Fruit fly (Drosophila melanogaster): Measurements from ENCODE around the gene CG1750.
A peak's percentile ranks its signal among the peaks of the same experiment; 100 is the strongest.

The CG1750 gene

dm6 chr3R:31254808-31255207, at the start of gene CG1750, which contains the start of gene spn-F (continued):
- TF ChIP-seq unpg (GFP tag; optimal IDR thresholded peaks at IDR 0.05) (no peak), CG43689 (GFP tag; IDR thresholded peaks at IDR 0.05) (no peak), E2f2 (GFP tag; IDR thresholded peaks at IDR 0.05) (no peak), z (GFP tag; IDR thresholded peaks at IDR 0.05) (no peak), Med (GFP tag) (peak; percentile 58), knrl (GFP tag; IDR thresholded peaks at IDR 0.05; ENCODE audit: partially characterized antibody) (peak; percentile 71; the same call in 2 of the 3 replicates), MTF-1 (GFP tag; optimal IDR thresholded peaks at IDR 0.05; ENCODE audit: borderline replicate concordance) (no peak), sr (GFP tag; IDR thresholded peaks at IDR 0.05) (no peak), phol (tag; optimal IDR thresholded peaks at IDR 0.05) (no peak), Doc3 (GFP tag; IDR thresholded peaks at IDR 0.05; ENCODE audit: partially characterized antibody) (peak; percentile 76), CG10654 (GFP tag; optimal IDR thresholded peaks at IDR 0.05) (no peak), gsb-n (tag; optimal IDR thresholded peaks at IDR 0.05) (peak; percentile 54), lilli (GFP tag; optimal IDR thresholded peaks at IDR 0.05) (no peak), Max (GFP tag; optimal IDR thresholded peaks at IDR 0.05) (no peak), CG10366 (GFP tag; IDR thresholded peaks at IDR 0.05) (no peak), CG2116 (GFP tag; optimal IDR thresholded peaks at IDR 0.05) (peak; percentile 45), Ada2b (GFP tag; IDR thresholded peaks at IDR 0.05) (no peak), CG15479 (GFP tag; optimal IDR thresholded peaks at IDR 0.05) (no peak), CG14710 (tag; optimal IDR thresholded peaks at IDR 0.05) (peak; percentile 50), HLH4C (GFP tag; IDR thresholded peaks at IDR 0.05; ENCODE audit: partially characterized antibody) (0 out of 3 replicates have a peak, but pooled peaks have one; percentile 30), CG10274 (GFP tag; optimal IDR thresholded peaks at IDR 0.05) (no peak), CG7786 (GFP tag; optimal IDR thresholded peaks at IDR 0.05) (no peak), otp (GFP tag; IDR thresholded peaks at IDR 0.05) (no peak), BtbVII (GFP tag; optimal IDR thresholded peaks at IDR 0.05) (no peak), CG7928 (GFP tag; optimal IDR thresholded peaks at IDR 0.05) (no peak), ro (GFP tag; IDR thresholded peaks at IDR 0.05) (no peak), Mad (GFP tag; optimal IDR thresholded peaks at IDR 0.05) (no peak), Xbp1 (GFP tag; optimal IDR thresholded peaks at IDR 0.05) (no peak), CG4617 (GFP tag; optimal IDR thresholded peaks at IDR 0.05; ENCODE audit: borderline replicate concordance) (peak; percentile 64), zfh2 (GFP tag; optimal IDR thresholded peaks at IDR 0.05) (no peak), CG6854 (GFP tag; optimal IDR thresholded peaks at IDR 0.05) (no peak), hb (GFP tag; IDR thresholded peaks at IDR 0.05; ENCODE audit: partially characterized antibody) (no peak), fd96Cb (tag; optimal IDR thresholded peaks at IDR 0.05) (no peak), ken (GFP tag; IDR thresholded peaks at IDR 0.05) (no peak), bcd (GFP tag; optimal IDR thresholded peaks at IDR 0.05) (no peak), CG8281 (tag; optimal IDR thresholded peaks at IDR 0.05) (no peak), HHEX (GFP tag; optimal IDR thresholded peaks at IDR 0.05) (no peak), Hr51 (GFP tag; optimal IDR thresholded peaks at IDR 0.05) (no peak), crp (GFP tag; optimal IDR thresholded peaks at IDR 0.05) (peak; percentile 81 to 95), CG15269 (tag; optimal IDR thresholded peaks at IDR 0.05) (no peak), MESR4 (GFP tag; optimal IDR thresholded peaks at IDR 0.05) (no peak), CG7987 (GFP tag; optimal IDR thresholded peaks at IDR 0.05) (no peak), CG4282 (GFP tag; optimal IDR thresholded peaks at IDR 0.05) (no peak), Drgx (GFP tag; IDR thresholded peaks at IDR 0.05) (no peak), NK7.1 (GFP tag; optimal IDR thresholded peaks at IDR 0.05) (no peak), cwo (GFP tag; optimal IDR thresholded peaks at IDR 0.05) (no peak), CG3065 (GFP tag; optimal IDR thresholded peaks at IDR 0.05) (no peak), gem (tag; optimal IDR thresholded peaks at IDR 0.05) (no peak), B-H1 (GFP tag; IDR thresholded peaks at IDR 0.05) (no peak), Mes4 (GFP tag; optimal IDR thresholded peaks at IDR 0.05) (no peak)

Data from whole organism, embryonic.